Fruit fly (Drosophila melanogaster) whole organism, embryonic: Measurements from ENCODE around the gene Orct2.
A peak's percentile ranks its signal among the peaks of the same experiment; 100 is the strongest.

Source experiments
- ATbp ChIP-seq: fragments of 200-800 bp; sonication (Bioruptor generic); optimal IDR thresholded peaks from 2 replicates; lab custom pipeline; 2017; ENCODE audit warnings: missing biosample characterization, mild to moderate bottlenecking, missing genetic modification characterization, missing genetic modification reagents
- Aef1 ChIP-seq: fragments of 200-800 bp; sonication (Bioruptor generic); IDR thresholded peaks from 3 replicates; pipeline ENCODE4 v1.3.6; 2022; ENCODE audit warnings: missing biosample characterization, missing genetic modification characterization
- B-H1 ChIP-seq: fragments of 200-800 bp; sonication (Bioruptor generic); IDR thresholded peaks from 3 replicates; pipeline ENCODE4 v1.3.6; 2022; ENCODE audit warnings: missing biosample characterization, missing genetic modification characterization
- CG12236 ChIP-seq: fragments of 200-800 bp; sonication (Bioruptor generic); optimal IDR thresholded peaks from 2 replicates; lab custom pipeline; 2016; ENCODE audit warnings: missing biosample characterization, missing genetic modification characterization
- CG14667 ChIP-seq: fragments of 200-800 bp; sonication (Bioruptor generic); IDR thresholded peaks from 2 replicates; pipeline ENCODE4 v1.3.6; 2022; ENCODE audit warnings: missing biosample characterization, missing genetic modification characterization
- CG1832 ChIP-seq: fragments of 200-800 bp; sonication (Bioruptor generic); optimal IDR thresholded peaks from 2 replicates; lab custom pipeline; 2017; ENCODE audit warnings: missing biosample characterization, mild to moderate bottlenecking, missing genetic modification characterization, inconsistent platforms
- CG2116 ChIP-seq: fragments of 200-800 bp; sonication (Bioruptor generic); optimal IDR thresholded peaks from 3 replicates; lab custom pipeline; 2018; ENCODE audit warnings: missing biosample characterization, mild to moderate bottlenecking, missing genetic modification characterization
- CG31388 ChIP-seq: fragments of 200-800 bp; sonication (Bioruptor generic); optimal IDR thresholded peaks from 2 replicates; lab custom pipeline; 2016; ENCODE audit warnings: missing biosample characterization, missing genetic modification characterization
- CG4617 ChIP-seq: fragments of 200-800 bp; sonication (Bioruptor generic); optimal IDR thresholded peaks from 3 replicates; lab custom pipeline; 2016; ENCODE audit warnings: missing biosample characterization, missing genetic modification characterization, borderline replicate concordance
- CG4730 ChIP-seq: fragments of 200-800 bp; sonication (Bioruptor generic); IDR thresholded peaks from 2 replicates; pipeline ENCODE4 v1.3.6; 2022; ENCODE audit warnings: missing biosample characterization, missing genetic modification characterization
- CG6654 ChIP-seq: fragments of 200-800 bp; sonication (Bioruptor generic); optimal IDR thresholded peaks from 2 replicates; lab custom pipeline; 2017; ENCODE audit warnings: missing biosample characterization, mild to moderate bottlenecking, missing genetic modification characterization
- CG7556 ChIP-seq: fragments of 200-800 bp; sonication (Bioruptor generic); optimal IDR thresholded peaks from 2 replicates; lab custom pipeline; 2017; ENCODE audit warnings: missing biosample characterization, mild to moderate bottlenecking, missing genetic modification characterization
- CG8290 ChIP-seq, 3 experiments: fragments of 200-800 bp; sonication (Bioruptor generic); optimal IDR thresholded peaks; 2 replicates each; lab custom pipeline; 2016 to 2019; ENCODE audit warnings: missing biosample characterization in 3 of 3, missing genetic modification characterization in 3 of 3, mild to moderate bottlenecking in 2 of 3, moderate library complexity in 1 of 3
- CG8944 ChIP-seq: fragments of 200-800 bp; sonication (Bioruptor generic); optimal IDR thresholded peaks from 3 replicates; lab custom pipeline; 2016; ENCODE audit warnings: missing biosample characterization, missing genetic modification characterization
- Dip2 ChIP-seq: fragments of 200-800 bp; sonication (Bioruptor generic); IDR thresholded peaks from 2 replicates; pipeline ENCODE4 v1.3.6; 2022; ENCODE audit warnings: missing biosample characterization, missing genetic modification characterization
- Doc3 ChIP-seq: fragments of 200-800 bp; sonication (Bioruptor generic); IDR thresholded peaks from 3 replicates; pipeline ENCODE4 v1.3.6; 2022; ENCODE audit warnings: missing biosample characterization, missing genetic modification characterization; ENCODE audit not compliant: partially characterized antibody
- Dref ChIP-seq: fragments of 200-800 bp; sonication (Bioruptor generic); IDR thresholded peaks from 2 replicates; pipeline ENCODE4 v1.3.6; 2022; ENCODE audit warnings: missing biosample characterization, missing genetic modification characterization
- Ets97D ChIP-seq: fragments of 200-800 bp; sonication (Bioruptor generic); optimal IDR thresholded peaks from 3 replicates; lab custom pipeline; 2016; ENCODE audit warnings: missing biosample characterization, missing genetic modification characterization
- Gsc ChIP-seq: fragments of 200-800 bp; sonication (Bioruptor generic); IDR thresholded peaks from 2 replicates; pipeline ENCODE4 v1.3.6; 2022; ENCODE audit warnings: missing biosample characterization, missing genetic modification characterization
- Hsf ChIP-seq: fragments of 200-800 bp; sonication (Bioruptor generic); optimal IDR thresholded peaks from 3 replicates; lab custom pipeline; 2016; ENCODE audit warnings: missing biosample characterization, missing genetic modification characterization
- MBD-R2 ChIP-seq: fragments of 200-800 bp; sonication (Bioruptor generic); IDR thresholded peaks from 2 replicates; pipeline ENCODE4 v1.3.6; 2022; ENCODE audit warnings: missing biosample characterization, missing genetic modification characterization
- NC2β ChIP-seq: fragments of 200-800 bp; sonication (Bioruptor generic); optimal IDR thresholded peaks from 2 replicates; lab custom pipeline; 2016; ENCODE audit warnings: missing biosample characterization, missing genetic modification characterization
- NfI ChIP-seq: fragments of 200-800 bp; sonication (Bioruptor generic); optimal IDR thresholded peaks from 3 replicates; lab custom pipeline; 2018; ENCODE audit warnings: missing biosample characterization, mild to moderate bottlenecking, missing genetic modification characterization, moderate library complexity
- Sox100B ChIP-seq: fragments of 200-800 bp; sonication (Bioruptor generic); optimal IDR thresholded peaks from 3 replicates; lab custom pipeline; 2018; ENCODE audit warnings: missing biosample characterization, mild to moderate bottlenecking, missing genetic modification characterization
- ara ChIP-seq: fragments of 200-800 bp; sonication (Bioruptor generic); IDR thresholded peaks from 2 replicates; pipeline ENCODE4 v1.3.6; 2022; ENCODE audit warnings: missing biosample characterization, missing genetic modification characterization
- ash1 ChIP-seq: fragments of 200-800 bp; sonication (Bioruptor generic); optimal IDR thresholded peaks from 2 replicates; lab custom pipeline; 2018; ENCODE audit warnings: missing biosample characterization, mild to moderate bottlenecking, missing genetic modification characterization
- bab2 ChIP-seq: fragments of 200-800 bp; sonication (Bioruptor generic); optimal IDR thresholded peaks from 2 replicates; lab custom pipeline; 2016; ENCODE audit warnings: missing biosample characterization, missing genetic modification characterization
- chm ChIP-seq: fragments of 200-800 bp; sonication (Bioruptor generic); IDR thresholded peaks from 2 replicates; pipeline ENCODE4 v1.3.6; 2022; ENCODE audit warnings: missing biosample characterization, missing genetic modification characterization
- dimm ChIP-seq: fragments of 200-800 bp; sonication (Bioruptor generic); IDR thresholded peaks from 2 replicates; pipeline ENCODE4 v1.3.6; 2022; ENCODE audit warnings: missing biosample characterization, missing genetic modification characterization
- gcm ChIP-seq: fragments of 200-800 bp; sonication (Bioruptor generic); optimal IDR thresholded peaks from 2 replicates; lab custom pipeline; 2019; ENCODE audit warnings: missing biosample characterization, mild to moderate bottlenecking, missing genetic modification characterization, moderate library complexity
- hbn ChIP-seq: fragments of 200-800 bp; sonication (Bioruptor generic); IDR thresholded peaks from 2 replicates; pipeline ENCODE4 v1.3.6; 2022; ENCODE audit warnings: missing biosample characterization, missing genetic modification characterization; ENCODE audit not compliant: partially characterized antibody
- inv ChIP-seq: fragments of 200-800 bp; sonication (Bioruptor generic); IDR thresholded peaks from 2 replicates; pipeline ENCODE4 v1.3.6; 2022; ENCODE audit warnings: missing biosample characterization, missing genetic modification characterization; ENCODE audit not compliant: partially characterized antibody
- jigr1 ChIP-seq: fragments of 200-800 bp; sonication (Bioruptor generic); IDR thresholded peaks from 3 replicates; pipeline ENCODE4 v1.3.6; 2022; ENCODE audit warnings: missing biosample characterization, missing genetic modification characterization
- jing ChIP-seq: fragments of 200-800 bp; sonication (Bioruptor generic); optimal IDR thresholded peaks from 2 replicates; lab custom pipeline; 2018; ENCODE audit warnings: missing biosample characterization, mild to moderate bottlenecking, missing genetic modification characterization
- lilli ChIP-seq: fragments of 200-800 bp; sonication (Bioruptor generic); optimal IDR thresholded peaks from 3 replicates; lab custom pipeline; 2016; ENCODE audit warnings: missing biosample characterization, missing genetic modification characterization
- pan ChIP-seq, 4 experiments: fragments of >200 bp in 3 of 4; fragments of 200-800 bp in 1 of 4; sonication (Bioruptor generic) in 1 of 4; optimal IDR thresholded peaks in 3 of 4; IDR thresholded peaks in 1 of 4; 2 replicates each; pipeline versions ENCODE4 v1.3.6 to Lab custom; 2017 to 2022; ENCODE audit warnings: missing biosample characterization in 2 of 4, missing genetic modification characterization in 2 of 4, mixed read lengths in 1 of 4
- repo ChIP-seq: fragments of 200-800 bp; sonication (Bioruptor generic); optimal IDR thresholded peaks from 2 replicates; lab custom pipeline; 2016; ENCODE audit warnings: missing biosample characterization, missing genetic modification characterization
- run ChIP-seq: fragments of 200-800 bp; sonication (Bioruptor generic); optimal IDR thresholded peaks from 3 replicates; lab custom pipeline; 2018; ENCODE audit warnings: missing biosample characterization, mild to moderate bottlenecking, missing genetic modification characterization
- sens-2 ChIP-seq: fragments of 200-800 bp; sonication (Bioruptor generic); IDR thresholded peaks from 2 replicates; pipeline ENCODE4 v1.3.6; 2022; ENCODE audit warnings: missing biosample characterization, missing genetic modification characterization
- slp2 ChIP-seq: fragments of 200-800 bp; sonication (Bioruptor generic); optimal IDR thresholded peaks from 2 replicates; lab custom pipeline; 2016; ENCODE audit warnings: missing biosample characterization, missing genetic modification characterization
- sob ChIP-seq: fragments of 200-800 bp; sonication (Bioruptor generic); IDR thresholded peaks from 2 replicates; pipeline ENCODE4 v1.3.6; 2022; ENCODE audit warnings: missing biosample characterization, missing genetic modification characterization
- sr ChIP-seq: fragments of 200-800 bp; sonication (Bioruptor generic); IDR thresholded peaks from 3 replicates; pipeline ENCODE4 v1.3.6; 2022; ENCODE audit warnings: missing biosample characterization, missing genetic modification characterization
- tap ChIP-seq: fragments of 200-800 bp; optimal IDR thresholded peaks from 3 replicates; lab custom pipeline; 2019; ENCODE audit warnings: missing biosample characterization, mild to moderate bottlenecking, missing genetic modification characterization, moderate library complexity
- tio ChIP-seq: fragments of 200-800 bp; sonication (Bioruptor generic); optimal IDR thresholded peaks from 2 replicates; lab custom pipeline; 2017; ENCODE audit warnings: missing biosample characterization, missing genetic modification characterization, inconsistent platforms
- unc-4 ChIP-seq: fragments of 200-800 bp; sonication (Bioruptor generic); IDR thresholded peaks from 2 replicates; pipeline ENCODE4 v1.3.6; 2022; ENCODE audit warnings: missing biosample characterization, missing genetic modification characterization; ENCODE audit not compliant: partially characterized antibody
- wdn ChIP-seq: fragments of 200-800 bp; sonication (Bioruptor generic); IDR thresholded peaks from 2 replicates; pipeline ENCODE4 v1.3.6; 2022; ENCODE audit warnings: missing biosample characterization, missing genetic modification characterization
- wek ChIP-seq: fragments of 200-800 bp; sonication (Bioruptor generic); optimal IDR thresholded peaks from 3 replicates; lab custom pipeline; 2018; ENCODE audit warnings: missing biosample characterization, mild to moderate bottlenecking, missing genetic modification characterization, moderate library complexity

Gene Orct2

dm6 chr3R:24276104-24277008, 3.5 kb downstream of the Orct2 start, which contains the start of gene Orct (continued):
- TF ChIP-seq inv (GFP tag; lab: Robert Waterston, UW) (no peak), Gsc (GFP tag; lab: Robert Waterston, UW) (no peak), chm (GFP tag; lab: Robert Waterston, UW) (0 out of 2 replicates have a peak, but pooled peaks have one; percentile 46), pan (optimal IDR thresholded peaks at IDR 0.05; lab: Kevin White, UChicago) (no peak), pan (GFP tag; optimal IDR thresholded peaks at IDR 0.05 in 1 of 2, IDR thresholded peaks at IDR 0.05 in 1 of 2) (peak in 1 of 2 experiments; percentile 69), run (tag; lab: Kevin White, UChicago) (peak; percentile 59), Sox100B (GFP tag; lab: Kevin White, UChicago) (peak; percentile 79), CG4617 (GFP tag; lab: Kevin White, UChicago) (peak; percentile 13), CG31388 (GFP tag; lab: Kevin White, UChicago) (peak; percentile 2), Dip2 (GFP tag; lab: Robert Waterston, UW) (no peak), CG1832 (GFP tag; lab: Kevin White, UChicago) (peak; percentile 17), sr (GFP tag; lab: Robert Waterston, UW) (no peak), Ets97D (peak; percentile 16), CG2116 (peak; percentile 13), B-H1 (peak; percentile 52; the same call in 2 of the 3 replicates), tio (GFP tag; lab: Kevin White, UChicago) (peak; percentile 70), sens-2 (GFP tag; lab: Robert Waterston, UW) (no peak), hbn (no peak), sob (GFP tag; lab: Robert Waterston, UW) (peak; percentile 66; the same call in 1 of the 2 replicates), ara (GFP tag; lab: Robert Waterston, UW) (0 out of 2 replicates have a peak, but pooled peaks have one; percentile 30), CG4730 (no peak), Hsf (GFP tag; lab: Kevin White, UChicago) (peak; percentile 63), tap (peak; percentile 77), CG8290 (GFP tag; optimal IDR thresholded peaks at IDR 0.05; lab: Kevin White, UChicago) (no peak), CG8290 (tag; optimal IDR thresholded peaks at IDR 0.05; lab: Kevin White, UChicago) (peak in 1 of 2 experiments; percentile 60), MBD-R2 (0 out of 2 replicates have a peak, but pooled peaks have one; percentile 39), jigr1 (GFP tag; lab: Robert Waterston, UW) (0 out of 3 replicates have a peak, but pooled peaks have one; percentile 20), CG8944 (GFP tag; lab: Kevin White, UChicago) (peak; percentile 32), jing (GFP tag; lab: Kevin White, UChicago) (no peak), Dref (GFP tag; lab: Robert Waterston, UW) (no peak), NfI (peak; percentile 75), dimm (GFP tag; lab: Robert Waterston, UW) (no peak), Doc3 (GFP tag; lab: Robert Waterston, UW) (no peak), wek (GFP tag; lab: Kevin White, UChicago) (no peak), CG7556 (GFP tag; lab: Kevin White, UChicago) (peak; percentile 88), CG12236 (GFP tag; lab: Kevin White, UChicago) (no peak), ash1 (GFP tag; lab: Kevin White, UChicago) (no peak), CG14667 (peak; percentile 19; the same call in 1 of the 2 replicates), gcm (GFP tag; lab: Kevin White, UChicago) (peak; percentile 71), lilli (GFP tag; lab: Kevin White, UChicago) (peak; percentile 78), repo (no peak), Aef1 (GFP tag; lab: Robert Waterston, UW) (peak; percentile 54; the same call in 2 of the 3 replicates), slp2 (GFP tag; lab: Kevin White, UChicago) (peak; percentile 41), NC2β (GFP tag; lab: Kevin White, UChicago) (peak; percentile 24), bab2 (peak; percentile 70), ATbp (peak; percentile 62), CG6654 (GFP tag; lab: Kevin White, UChicago) (peak; percentile 70), unc-4 (GFP tag; lab: Robert Waterston, UW) (no peak), wdn (GFP tag; lab: Robert Waterston, UW) (0 out of 2 replicates have a peak, but pooled peaks have one; percentile 18)
